Worm (Caenorhabditis elegans) whole organism, young adult: ENCODE measurements around the gene nlp-82.
A peak's percentile ranks its signal among the peaks of the same experiment; 100 is the strongest.

Source experiments
- B0261.1 ChIP-seq: sonication (generic microtip); optimal IDR thresholded peaks from 2 replicates; lab custom pipeline; 2016; ENCODE audit warnings: mild to moderate bottlenecking, missing genetic modification characterization, moderate library complexity, missing compliant biosample characterization
- C17E4.6 ChIP-seq: fragments of 200-800 bp; sonication (Bioruptor generic); IDR thresholded peaks from 2 replicates; pipeline ENCODE4 v1.3.6; 2022; ENCODE audit warnings: missing genetic modification reagents, missing genetic modification characterization, missing compliant biosample characterization
- F33H1.4 ChIP-seq: fragments of 200-800 bp; sonication (Bioruptor generic); IDR thresholded peaks from 2 replicates; pipeline ENCODE4 v1.3.6; 2022; ENCODE audit warnings: missing genetic modification reagents, missing genetic modification characterization, missing compliant biosample characterization
- F49E8.2 ChIP-seq: sonication (generic microtip); optimal IDR thresholded peaks from 3 replicates; lab custom pipeline; 2017; ENCODE audit warnings: missing genetic modification characterization, mild to moderate bottlenecking, missing compliant biosample characterization, antibody characterized with exemption, moderate library complexity; ENCODE audit not compliant: insufficient read depth
- F57A8.1 ChIP-seq: fragments of 200-800 bp; sonication (Bioruptor generic); optimal IDR thresholded peaks from 2 replicates; lab custom pipeline; 2018; ENCODE audit warnings: mild to moderate bottlenecking, missing genetic modification characterization, moderate library complexity, missing compliant biosample characterization
- Y53G8AR.9 ChIP-seq: fragments of 200-800 bp; sonication (Bioruptor generic); conservative IDR thresholded peaks from 2 replicates; pipeline ENCODE4 v1.3.6; 2022; ENCODE audit warnings: missing genetic modification reagents, missing genetic modification characterization, missing compliant biosample characterization
- Y56A3A.18 ChIP-seq: fragments of 200-800 bp; sonication (Bioruptor generic); IDR thresholded peaks from 2 replicates; pipeline ENCODE4 v1.3.6; 2022; ENCODE audit warnings: missing genetic modification reagents, missing genetic modification characterization, missing compliant biosample characterization
- cebp-1 ChIP-seq, 2 experiments: fragments of 200-800 bp in 1 of 2; sonication (Bioruptor generic) in 1 of 2; sonication (generic microtip) in 1 of 2; IDR thresholded peaks in 1 of 2; optimal IDR thresholded peaks in 1 of 2; 2 replicates each; pipeline versions ENCODE4 v1.3.6 to Lab custom; 2017 to 2022; ENCODE audit warnings: missing compliant biosample characterization in 2 of 2, missing genetic modification characterization in 2 of 2, mild to moderate bottlenecking in 1 of 2, missing genetic modification reagents in 1 of 2, moderate library complexity in 1 of 2
- ceh-27 ChIP-seq: fragments of 200-800 bp; sonication (Bioruptor generic); optimal IDR thresholded peaks from 2 replicates; lab custom pipeline; 2018; ENCODE audit warnings: mild to moderate bottlenecking, missing genetic modification characterization, moderate library complexity, missing compliant biosample characterization
- ceh-79 ChIP-seq: sonication (generic microtip); optimal IDR thresholded peaks from 2 replicates; lab custom pipeline; 2017; ENCODE audit warnings: mild to moderate bottlenecking, missing genetic modification characterization, missing compliant biosample characterization
- dox-1 ChIP-seq: fragments of 200-800 bp; sonication (Bioruptor generic); IDR thresholded peaks from 2 replicates; pipeline ENCODE4 v1.3.6; 2022; ENCODE audit warnings: missing genetic modification reagents, missing genetic modification characterization, missing compliant biosample characterization
- dpl-1 ChIP-seq: fragments of 150-350 bp; optimal IDR thresholded peaks from 2 replicates; lab custom pipeline; 2014; ENCODE audit warnings: missing biosample characterization, missing genetic modification reagents, missing genetic modification characterization
- egl-44 ChIP-seq: fragments of 200-800 bp; sonication (Bioruptor generic); IDR thresholded peaks from 2 replicates; pipeline ENCODE4 v1.3.6; 2022; ENCODE audit warnings: missing genetic modification reagents, missing genetic modification characterization, missing compliant biosample characterization
- ekl-4 ChIP-seq: fragments of 200-800 bp; sonication (Bioruptor generic); IDR thresholded peaks from 2 replicates; pipeline ENCODE4 v1.3.6; 2022; ENCODE audit warnings: missing genetic modification reagents, missing genetic modification characterization, missing compliant biosample characterization
- hlh-12 ChIP-seq: sonication (generic microtip); optimal IDR thresholded peaks from 2 replicates; lab custom pipeline; 2016; ENCODE audit warnings: missing genetic modification characterization, missing compliant biosample characterization
- hmg-20 ChIP-seq: fragments of 200-800 bp; sonication (Bioruptor generic); IDR thresholded peaks from 2 replicates; pipeline ENCODE4 v1.3.6; 2022; ENCODE audit warnings: missing genetic modification reagents, missing genetic modification characterization, missing compliant biosample characterization
- hrde-1 ChIP-seq: sonication (generic microtip); optimal IDR thresholded peaks from 2 replicates; lab custom pipeline; 2016; ENCODE audit warnings: missing genetic modification characterization, mild to moderate bottlenecking, missing compliant biosample characterization, moderate library complexity, missing genotype, missing genetic modification reagents, borderline replicate concordance
- hsf-1 ChIP-seq: fragments of 200-800 bp; sonication (Bioruptor generic); IDR thresholded peaks from 2 replicates; pipeline ENCODE4 v1.3.6; 2022; ENCODE audit warnings: missing genetic modification reagents, missing genetic modification characterization, missing compliant biosample characterization
- let-607 ChIP-seq, 2 experiments: fragments of 200-800 bp in 1 of 2; sonication (Bioruptor generic) in 1 of 2; sonication (generic microtip) in 1 of 2; optimal IDR thresholded peaks; 2 replicates each; lab custom pipeline; 2016 to 2018; ENCODE audit warnings: mild to moderate bottlenecking in 2 of 2, missing compliant biosample characterization in 2 of 2, missing genetic modification characterization in 2 of 2, moderate library complexity in 2 of 2, missing genotype in 1 of 2
- lin-35 ChIP-seq, 3 experiments: fragments of 150-350 bp in 2 of 3; sonication (generic microtip) in 1 of 3; optimal IDR thresholded peaks; 2 replicates each; lab custom pipeline; 2014 to 2018; ENCODE audit warnings: missing biosample characterization in 3 of 3, missing genetic modification characterization in 3 of 3, missing genetic modification reagents in 3 of 3
- lir-1 ChIP-seq: fragments of 200-800 bp; sonication (Bioruptor generic); conservative IDR thresholded peaks from 2 replicates; pipeline ENCODE4 v1.3.6; 2022; ENCODE audit warnings: missing genetic modification reagents, missing genetic modification characterization, missing compliant biosample characterization
- madf-3 ChIP-seq: fragments of 200-800 bp; sonication (Bioruptor generic); IDR thresholded peaks from 2 replicates; pipeline ENCODE4 v1.3.6; 2022; ENCODE audit warnings: missing genetic modification reagents, missing genetic modification characterization, missing compliant biosample characterization
- madf-8 ChIP-seq: fragments of 200-800 bp; sonication (Bioruptor generic); conservative IDR thresholded peaks from 2 replicates; pipeline ENCODE4 v1.3.6; 2022; ENCODE audit warnings: missing genetic modification reagents, missing genetic modification characterization, missing compliant biosample characterization
- mxl-1 ChIP-seq: sonication (generic microtip); optimal IDR thresholded peaks from 2 replicates; lab custom pipeline; 2016; ENCODE audit warnings: missing genetic modification characterization, missing compliant biosample characterization
- nfyb-1 ChIP-seq: fragments of 200-800 bp; sonication (Bioruptor generic); IDR thresholded peaks from 2 replicates; pipeline ENCODE4 v1.3.6; 2022; ENCODE audit warnings: missing genetic modification reagents, missing genetic modification characterization, missing compliant biosample characterization
- nhr-27 ChIP-seq: fragments of 200-800 bp; sonication (Bioruptor generic); optimal IDR thresholded peaks from 2 replicates; lab custom pipeline; 2018; ENCODE audit warnings: mild to moderate bottlenecking, missing genetic modification characterization, moderate library complexity, missing compliant biosample characterization
- nhr-80 ChIP-seq: sonication (generic microtip); optimal IDR thresholded peaks from 2 replicates; lab custom pipeline; 2016; ENCODE audit warnings: missing genetic modification characterization, missing compliant biosample characterization
- nhr-90 ChIP-seq: sonication (generic microtip); optimal IDR thresholded peaks from 2 replicates; lab custom pipeline; 2016; ENCODE audit warnings: missing genotype, mild to moderate bottlenecking, missing genetic modification characterization, missing compliant biosample characterization
- rcor-1 ChIP-seq: fragments of 200-800 bp; sonication (Bioruptor generic); IDR thresholded peaks from 2 replicates; pipeline ENCODE4 v1.3.6; 2022; ENCODE audit warnings: missing genetic modification reagents, missing genetic modification characterization, missing compliant biosample characterization
- rpc-1 ChIP-seq, 2 experiments: fragments of 150-350 bp in 1 of 2; sonication (generic microtip) in 1 of 2; optimal IDR thresholded peaks; 2 replicates each; lab custom pipeline; 2014 to 2018; ENCODE audit warnings: missing biosample characterization in 1 of 2, missing genetic modification characterization in 1 of 2, missing genetic modification reagents in 1 of 2, missing genotype in 1 of 2
- snpc-1.3 ChIP-seq: sonication (generic microtip); optimal IDR thresholded peaks from 2 replicates; lab custom pipeline; 2017; ENCODE audit warnings: missing genetic modification characterization, mild to moderate bottlenecking, missing compliant biosample characterization, antibody characterized with exemption, moderate library complexity, missing genotype, missing genetic modification reagents; ENCODE audit not compliant: insufficient read depth
- snpc-4 ChIP-seq, 5 experiments: fragments of 150-350 bp in 1 of 5; sonication (generic microtip) in 4 of 5; optimal IDR thresholded peaks; 2 replicates each; lab custom pipeline; 2014 to 2018; ENCODE audit warnings: missing genetic modification characterization in 5 of 5, missing biosample characterization in 3 of 5, antibody characterized with exemption in 2 of 5, mild to moderate bottlenecking in 2 of 5, missing compliant biosample characterization in 2 of 5, missing genotype in 2 of 5, moderate library complexity in 2 of 5, missing genetic modification reagents in 1 of 5
- unc-62 ChIP-seq: fragments of 150-350 bp; optimal IDR thresholded peaks from 2 replicates; lab custom pipeline; 2014; ENCODE audit warnings: missing biosample characterization, missing genetic modification reagents, missing genetic modification characterization
- xnd-1 ChIP-seq: sonication (generic microtip); optimal IDR thresholded peaks from 2 replicates; lab custom pipeline; 2016; ENCODE audit warnings: missing genotype, missing genetic modification reagents, missing genetic modification characterization, missing compliant biosample characterization
- zim-3 ChIP-seq: sonication (generic microtip); optimal IDR thresholded peaks from 2 replicates; lab custom pipeline; 2017; ENCODE audit warnings: mild to moderate bottlenecking, missing genetic modification characterization, moderate library complexity, missing compliant biosample characterization
- ztf-25 ChIP-seq: fragments of 200-800 bp; sonication (Bioruptor generic); IDR thresholded peaks from 2 replicates; pipeline ENCODE4 v1.3.6; 2022; ENCODE audit warnings: missing genetic modification reagents, missing genetic modification characterization, missing compliant biosample characterization
- ztf-26 ChIP-seq: sonication (generic microtip); optimal IDR thresholded peaks from 2 replicates; lab custom pipeline; 2017; ENCODE audit warnings: missing genetic modification characterization, missing compliant biosample characterization
- ztf-28 ChIP-seq: fragments of 200-800 bp; sonication (Bioruptor generic); IDR thresholded peaks from 2 replicates; pipeline ENCODE4 v1.3.6; 2022; ENCODE audit warnings: missing genetic modification reagents, missing genetic modification characterization, missing compliant biosample characterization

Gene nlp-82

ce11 chrII:9280846-9281245 is 26.8 kb upstream of the nlp-82 start:
- TF ChIP-seq hlh-12 (tag; lab: Kevin White, UChicago) = no peak
- no peak for TF ChIP-seq lin-35 (GFP tag; optimal IDR thresholded peaks at IDR 0.05; lab: Kevin White, UChicago)
- no peak for TF ChIP-seq ztf-26 (tag; lab: Kevin White, UChicago)
- no peak for TF ChIP-seq mxl-1 (tag; lab: Kevin White, UChicago)
- TF ChIP-seq madf-8 (GFP tag; lab: Robert Waterston, UW) = no peak
- TF ChIP-seq rpc-1 (optimal IDR thresholded peaks at IDR 0.05; lab: Kevin White, UChicago) = no peak
- TF ChIP-seq rpc-1 (tag; optimal IDR thresholded peaks at IDR 0.05; lab: Kevin White, UChicago) = no peak

DNA sequence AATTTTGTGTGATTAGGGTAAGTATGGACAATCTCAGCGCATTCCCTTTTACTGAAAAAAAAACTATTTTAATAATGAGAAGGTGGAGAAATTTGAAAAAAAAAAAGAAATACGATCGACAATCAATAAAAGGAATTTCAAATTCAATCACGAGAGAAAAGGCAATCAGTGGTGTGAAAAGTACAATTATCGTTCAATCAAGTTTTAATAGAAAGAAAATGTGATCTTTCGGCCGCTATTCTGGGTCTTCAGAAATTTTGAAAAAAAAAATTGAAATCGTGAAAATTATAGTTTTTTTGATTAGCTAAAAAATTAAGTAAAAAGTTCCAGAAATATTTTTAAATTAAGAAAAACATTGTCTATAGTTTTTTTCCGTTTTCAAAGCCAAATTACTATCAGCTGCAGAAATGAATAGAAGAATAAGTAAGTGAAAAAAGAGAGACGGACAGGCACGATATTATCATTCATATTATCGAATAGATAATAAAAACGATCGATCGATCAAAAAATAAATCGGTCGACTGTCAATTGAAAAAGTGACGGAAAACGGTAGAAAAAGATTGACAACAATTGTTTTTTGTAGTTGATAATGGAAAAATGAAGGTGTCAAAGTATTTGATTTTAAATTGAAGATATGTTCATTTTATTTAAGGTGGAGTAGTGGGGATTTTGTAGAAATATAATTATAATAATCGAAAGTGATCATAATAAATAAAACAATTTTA is 26.1 kb upstream of the nlp-82 start, which contains the start of gene gldi-3:
gldi-3 (minus strand) TSS at position 51 of the 725 bp plus-strand sequence.
- TF ChIP-seq F49E8.2 (no peak), F57A8.1 (GFP tag; lab: Kevin White, UChicago) (no peak), ztf-26 (tag; lab: Kevin White, UChicago) (no peak), lir-1 (no peak), C17E4.6 (GFP tag; lab: Robert Waterston, UW) (no peak), nhr-80 (tag; lab: Kevin White, UChicago) (peak; percentile 61), nhr-90 (tag; lab: Kevin White, UChicago) (no peak), nhr-27 (tag; lab: Kevin White, UChicago) (no peak), unc-62 (GFP tag; lab: Kevin White, UChicago) (peak; percentile 49), snpc-4 (GFP tag; optimal IDR thresholded peaks at IDR 0.05; lab: Kevin White, UChicago) (no peak), snpc-4 (tag; optimal IDR thresholded peaks at IDR 0.05; lab: Kevin White, UChicago) (no peak), hmg-20 (no peak), ekl-4 (no peak), let-607 (tag; optimal IDR thresholded peaks at IDR 0.05; lab: Kevin White, UChicago) (peak in 1 of 2 experiments; percentile 51), snpc-1.3 (no peak), nfyb-1 (0 out of 2 replicates have a peak, but pooled peaks have one; percentile 20), xnd-1 (tag; lab: Kevin White, UChicago) (no peak)

- TF ChIP-seq Y53G8AR.9 (GFP tag; lab: Robert Waterston, UW) = 0 out of 2 replicates have a peak, but pooled peaks have one; percentile 36
- TF ChIP-seq ztf-28 (GFP tag; lab: Robert Waterston, UW) = no peak
- no peak for TF ChIP-seq egl-44 (GFP tag; lab: Robert Waterston, UW)
These were observed 24.9 kb upstream of the nlp-82 start for ce11 chrII:9279016-9279415.

ce11 chrII:9277153-9277552 is 23.1 kb upstream of the nlp-82 start:
- no peak for TF ChIP-seq F33H1.4 (GFP tag; lab: Robert Waterston, UW)
- TF ChIP-seq ceh-27 = no peak
- TF ChIP-seq hsf-1 (GFP tag; lab: Robert Waterston, UW) = no peak
- TF ChIP-seq F57A8.1 (GFP tag; lab: Kevin White, UChicago) = no peak
- TF ChIP-seq rcor-1 (GFP tag; lab: Robert Waterston, UW) = no peak
- no peak for TF ChIP-seq dpl-1 (GFP tag; lab: Kevin White, UChicago)
- TF ChIP-seq, all 124 proteins: peak for 0

DNA sequence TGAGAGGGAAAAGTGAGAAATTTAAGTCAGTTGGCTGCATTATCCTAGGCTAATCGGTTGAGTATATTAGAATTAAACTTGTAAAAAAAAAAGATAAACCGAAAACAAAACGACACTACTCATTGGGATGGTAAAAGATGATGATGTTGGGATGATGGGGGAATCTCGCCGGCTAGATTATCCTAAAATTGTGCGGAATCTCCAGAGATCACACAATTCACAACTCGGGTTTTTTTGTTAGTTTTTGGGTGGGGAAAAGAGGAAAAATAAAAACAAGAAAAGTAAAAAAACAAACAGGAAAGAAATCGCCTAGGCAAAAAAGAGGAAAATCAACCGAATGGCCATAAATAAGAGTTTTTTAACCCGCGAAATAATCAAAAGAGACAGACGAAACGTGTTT is 21.1 kb upstream of the nlp-82 start:
- TF ChIP-seq hlh-12 (tag; lab: Kevin White, UChicago) (no peak), zim-3 (tag; lab: Kevin White, UChicago) (peak; percentile 59), F33H1.4 (GFP tag; lab: Robert Waterston, UW) (no peak), dox-1 (no peak), ceh-79 (no peak), egl-44 (GFP tag; lab: Robert Waterston, UW) (no peak), cebp-1 (GFP tag; IDR thresholded peaks at IDR 0.05; lab: Robert Waterston, UW) (no peak), cebp-1 (tag; optimal IDR thresholded peaks at IDR 0.05; lab: Kevin White, UChicago) (peak; percentile 4), hrde-1 (tag; lab: Kevin White, UChicago) (no peak), madf-3 (GFP tag; lab: Robert Waterston, UW) (peak; percentile 64; the same call in 1 of the 2 replicates), ceh-27 (no peak), F57A8.1 (GFP tag; lab: Kevin White, UChicago) (no peak), Y56A3A.18 (no peak), ztf-25 (GFP tag; lab: Robert Waterston, UW) (no peak), B0261.1 (tag; lab: Kevin White, UChicago) (no peak)
